Worm (Caenorhabditis elegans) whole organism, L3 larva: ENCODE results near the gene mrps-14.

Experiments used
- aly-2 ChIP-seq: fragments of 150-350 bp; optimal IDR thresholded peaks from 2 replicates; lab custom pipeline; 2014; ENCODE audit warnings: missing biosample characterization, missing genetic modification characterization
- ama-1 ChIP-seq: fragments of 150-350 bp; optimal IDR thresholded peaks from 2 replicates; lab custom pipeline; 2018
- ceh-28 ChIP-seq: fragments of 150-350 bp; optimal IDR thresholded peaks from 2 replicates; lab custom pipeline; 2014; ENCODE audit warnings: missing biosample characterization, missing genetic modification reagents, missing genetic modification characterization
- ceh-82 ChIP-seq: fragments of 150-350 bp; optimal IDR thresholded peaks from 2 replicates; lab custom pipeline; 2014; ENCODE audit warnings: missing biosample characterization, missing genetic modification characterization
- elt-1 ChIP-seq: fragments of 150-350 bp; optimal IDR thresholded peaks from 2 replicates; lab custom pipeline; 2014; ENCODE audit warnings: missing biosample characterization, missing genetic modification characterization
- mdl-1 ChIP-seq: fragments of 150-350 bp; optimal IDR thresholded peaks from 2 replicates; lab custom pipeline; 2014; ENCODE audit warnings: missing biosample characterization, missing genetic modification characterization
- nhr-11 ChIP-seq: fragments of 150-350 bp; optimal IDR thresholded peaks from 2 replicates; lab custom pipeline; 2014; ENCODE audit warnings: missing biosample characterization, missing genetic modification characterization
- nhr-76 ChIP-seq: fragments of 150-350 bp; sonication (generic microtip); optimal IDR thresholded peaks from 5 replicates; lab custom pipeline; 2014; ENCODE audit warnings: missing biosample characterization, missing genetic modification characterization
- pqm-1 ChIP-seq: fragments of 150-350 bp; optimal IDR thresholded peaks from 2 replicates; lab custom pipeline; 2017; ENCODE audit warnings: missing biosample characterization, missing genetic modification characterization, inconsistent platforms
- snpc-4 ChIP-seq: fragments of 150-350 bp; optimal IDR thresholded peaks from 2 replicates; lab custom pipeline; 2014; ENCODE audit warnings: missing biosample characterization, missing genetic modification characterization
- tbx-2 ChIP-seq: sonication (generic microtip); optimal IDR thresholded peaks from 2 replicates; lab custom pipeline; 2016; ENCODE audit warnings: mild to moderate bottlenecking, missing genetic modification characterization, missing compliant biosample characterization
- zag-1 ChIP-seq: fragments of 150-350 bp; optimal IDR thresholded peaks from 2 replicates; lab custom pipeline; 2014; ENCODE audit warnings: missing biosample characterization, missing genetic modification characterization
- ztf-4 ChIP-seq: fragments of 150-350 bp; optimal IDR thresholded peaks from 2 replicates; lab custom pipeline; 2014; ENCODE audit warnings: missing biosample characterization, missing genetic modification characterization

DNA sequence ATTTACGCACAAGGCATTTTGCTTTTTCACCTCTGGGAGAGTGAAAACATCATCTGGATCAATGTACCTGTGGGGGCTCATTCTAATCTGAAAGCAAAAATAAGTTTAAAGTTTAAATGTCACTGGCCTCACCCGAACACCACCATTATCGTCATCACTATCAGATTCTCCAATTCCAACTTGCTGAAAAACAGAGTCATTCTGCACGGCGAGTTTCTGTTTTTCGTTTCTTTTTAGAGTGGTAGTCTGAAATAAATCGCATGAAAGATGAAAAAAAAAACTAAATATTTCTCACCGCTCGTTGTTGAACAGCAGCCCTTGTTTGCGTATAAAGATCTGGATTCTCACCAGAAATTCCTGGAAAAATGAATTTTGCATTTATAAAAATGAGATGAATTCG lies 4.9 kb upstream of the mrps-14 start:
- TF ChIP-seq nhr-76 (tag; lab: Kevin White, UChicago), result no peak
- no peak for TF ChIP-seq snpc-4 (tag; lab: Kevin White, UChicago)
- TF ChIP-seq ceh-28 (tag; lab: Kevin White, UChicago), result no peak
- no peak for TF ChIP-seq zag-1
- no peak for TF ChIP-seq aly-2
- no peak for TF ChIP-seq mdl-1
- no peak for TF ChIP-seq ceh-82 (tag; lab: Kevin White, UChicago)
- TF ChIP-seq ama-1 (lab: Kevin White, UChicago), result no peak
- TF ChIP-seq nhr-11, result no peak
- TF ChIP-seq pqm-1, result no peak
- no peak for TF ChIP-seq ztf-4
- no peak for TF ChIP-seq tbx-2 (tag; lab: Kevin White, UChicago)
- no peak for TF ChIP-seq elt-1
